Fruit fly (Drosophila melanogaster): ENCODE measurements around the gene CG15172.
A peak's percentile ranks its signal among the peaks of the same experiment; 100 is the strongest.

The CG15172 gene

DNA sequence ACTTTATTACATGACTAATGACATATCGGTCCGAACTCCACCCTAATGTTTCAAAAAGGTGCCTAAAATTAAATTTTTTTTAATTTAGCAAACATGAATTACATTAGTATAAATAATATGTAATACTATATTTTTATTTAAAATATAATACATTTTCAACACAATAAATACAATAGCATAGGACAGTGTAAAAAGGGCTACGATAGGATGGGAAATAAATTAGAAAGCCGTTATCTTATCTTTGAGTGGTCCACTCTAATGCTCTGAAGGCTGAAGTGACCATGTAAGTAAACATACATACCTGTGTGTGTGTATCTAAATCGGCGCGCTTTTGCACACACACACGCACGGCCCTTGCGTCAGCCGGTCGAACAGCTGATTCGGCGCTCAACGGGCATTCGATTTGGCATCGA, 19.3 kb upstream of the CG15172 start, which contains the start of gene CG31793 (continued):
- TF ChIP-seq Med (GFP tag), result peak; percentile 84
- peak; percentile 73 for TF ChIP-seq lab (GFP tag; optimal IDR thresholded peaks at IDR 0.05)
- peak; percentile 26 for TF ChIP-seq fd96Cb (tag; optimal IDR thresholded peaks at IDR 0.05)
- TF ChIP-seq ind (GFP tag; optimal IDR thresholded peaks at IDR 0.05), result peak; percentile 33
- TF ChIP-seq CG2116 (GFP tag; optimal IDR thresholded peaks at IDR 0.05), result peak; percentile 1
- TF ChIP-seq Kr (GFP tag; optimal IDR thresholded peaks at IDR 0.05), result no peak
- TF ChIP-seq CG32767 (GFP tag; IDR thresholded peaks at IDR 0.05), result peak; percentile 57
- peak; percentile 3 for TF ChIP-seq D19B (GFP tag; optimal IDR thresholded peaks at IDR 0.05)
- TF ChIP-seq Rx (GFP tag; IDR thresholded peaks at IDR 0.05), result no peak
- peak; percentile 57 for TF ChIP-seq CG18262 (tag; optimal IDR thresholded peaks at IDR 0.05)
- TF ChIP-seq CG10147 (GFP tag; optimal IDR thresholded peaks at IDR 0.05), result peak; percentile 67
- peak; percentile 3 for TF ChIP-seq Dp (GFP tag; optimal IDR thresholded peaks at IDR 0.05)
- peak; percentile 2 for TF ChIP-seq CG14710 (tag; optimal IDR thresholded peaks at IDR 0.05)
- TF ChIP-seq usp (GFP tag; optimal IDR thresholded peaks at IDR 0.05), result no peak
- TF ChIP-seq trh (GFP tag; optimal IDR thresholded peaks at IDR 0.05), result no peak
- TF ChIP-seq CG7372 (GFP tag; IDR thresholded peaks at IDR 0.05), result no peak
- TF ChIP-seq odd (GFP tag; optimal IDR thresholded peaks at IDR 0.05), result peak; percentile 46
- TF ChIP-seq CG11093 (GFP tag; IDR thresholded peaks at IDR 0.05), result no peak
- TF ChIP-seq CG8281 (tag; optimal IDR thresholded peaks at IDR 0.05), result no peak
- no peak for TF ChIP-seq nau (GFP tag; optimal IDR thresholded peaks at IDR 0.05)
- TF ChIP-seq CG11695 (GFP tag; IDR thresholded peaks at IDR 0.05), result peak; percentile 68; the same call in 2 of the 3 replicates
- peak; percentile 29 for TF ChIP-seq CG12299 (tag; optimal IDR thresholded peaks at IDR 0.05)
- TF ChIP-seq ftz-f1 (GFP tag; optimal IDR thresholded peaks at IDR 0.05), result peak; percentile 83
- peak; percentile 39 for TF ChIP-seq MBD-R2 (GFP tag; IDR thresholded peaks at IDR 0.05)
- TF ChIP-seq Hand (GFP tag; optimal IDR thresholded peaks at IDR 0.05), result peak; percentile 55
- peak in 1 of 2 experiments; percentile 81 for TF ChIP-seq crp (GFP tag; optimal IDR thresholded peaks at IDR 0.05)
- TF ChIP-seq Aef1 (GFP tag; IDR thresholded peaks at IDR 0.05), result 0 out of 3 replicates have a peak, but pooled peaks have one; percentile 16
- TF ChIP-seq CG2120 (GFP tag; optimal IDR thresholded peaks at IDR 0.05), result peak; percentile 33
- peak; percentile 42; the same call in 1 of the 3 replicates for TF ChIP-seq CG34422 (GFP tag; IDR thresholded peaks at IDR 0.05)
- peak; percentile 66 for TF ChIP-seq sens (GFP tag)
- TF ChIP-seq scrt (GFP tag; optimal IDR thresholded peaks at IDR 0.05), result peak; percentile 33
- TF ChIP-seq chinmo (GFP tag; IDR thresholded peaks at IDR 0.05; ENCODE audit: partially characterized antibody), result peak; percentile 65; the same call in 2 of the 4 replicates
- no peak for TF ChIP-seq knrl (GFP tag; IDR thresholded peaks at IDR 0.05; ENCODE audit: partially characterized antibody)
- peak; percentile 56 for TF ChIP-seq CG6854 (GFP tag; optimal IDR thresholded peaks at IDR 0.05)
- peak; percentile 75 for TF ChIP-seq PHDP (tag; optimal IDR thresholded peaks at IDR 0.05)
- TF ChIP-seq CG7839 (tag; optimal IDR thresholded peaks at IDR 0.05), result peak; percentile 65
- no peak for TF ChIP-seq vfl (GFP tag; optimal IDR thresholded peaks at IDR 0.05)
- TF ChIP-seq CG10267 (tag; optimal IDR thresholded peaks at IDR 0.05), result peak; percentile 40
- no peak for TF ChIP-seq sc (optimal IDR thresholded peaks at IDR 0.05)
- TF ChIP-seq sc (GFP tag; optimal IDR thresholded peaks at IDR 0.05), result no peak
- peak; percentile 27; the same call in 1 of the 2 replicates for TF ChIP-seq CG11085 (GFP tag; IDR thresholded peaks at IDR 0.05)
- peak; percentile 7 for TF ChIP-seq CG12219 (GFP tag; optimal IDR thresholded peaks at IDR 0.05)
- peak; percentile 67 for TF ChIP-seq CG10543 (GFP tag; optimal IDR thresholded peaks at IDR 0.05)
- TF ChIP-seq CG34376 (GFP tag; optimal IDR thresholded peaks at IDR 0.05), result peak; percentile 66
- peak; percentile 56 for TF ChIP-seq CG9932 (GFP tag; IDR thresholded peaks at IDR 0.05)
- TF ChIP-seq pzg (GFP tag; optimal IDR thresholded peaks at IDR 0.05), result peak; percentile 12
- TF ChIP-seq ase (GFP tag; IDR thresholded peaks at IDR 0.05), result 0 out of 3 replicates have a peak, but pooled peaks have one; percentile 20
- peak; percentile 2 for TF ChIP-seq tap (tag; optimal IDR thresholded peaks at IDR 0.05)
- TF ChIP-seq E2f2 (GFP tag; IDR thresholded peaks at IDR 0.05), result peak; percentile 48; the same call in 1 of the 2 replicates
- peak; percentile 3 for TF ChIP-seq CG1602 (GFP tag; optimal IDR thresholded peaks at IDR 0.05)
